Worm (Caenorhabditis elegans): Measurements from ENCODE around the gene Y67D8B.1.

Y67D8B.1 gene

ce11 chrIV:3131871-3132586 lies 40.4 kb downstream of the Y67D8B.1 start (continued):
- TF ChIP-seq mcd-1 (GFP tag; IDR thresholded peaks at IDR 0.05) (no peak), mes-4 (tag; optimal IDR thresholded peaks at IDR 0.05) (no peak), nhr-179 (tag; optimal IDR thresholded peaks at IDR 0.05) (no peak), bed-1 (GFP tag; IDR thresholded peaks at IDR 0.05) (no peak), lin-26 (GFP tag; IDR thresholded peaks at IDR 0.05) (no peak), ztf-26 (tag; optimal IDR thresholded peaks at IDR 0.05) (no peak), B0336.3 (GFP tag; IDR thresholded peaks at IDR 0.05) (no peak; the same call in 1 of the 2 replicates), zfh-2 (GFP tag; conservative IDR thresholded peaks at IDR 0.05) (peak; percentile 72), madf-10 (tag; optimal IDR thresholded peaks at IDR 0.05) (no peak), sptf-2 (GFP tag; optimal IDR thresholded peaks at IDR 0.05) (no peak), Y56A3A.18 (GFP tag; IDR thresholded peaks at IDR 0.05) (no peak), F23B12.7 (tag; optimal IDR thresholded peaks at IDR 0.05; ENCODE audit: insufficient read depth) (peak; percentile 28), nhr-90 (tag; optimal IDR thresholded peaks at IDR 0.05) (no peak), madf-6 (GFP tag; IDR thresholded peaks at IDR 0.05) (peak; percentile 87), F57A8.1 (GFP tag; optimal IDR thresholded peaks at IDR 0.05) (no peak), let-607 (tag; optimal IDR thresholded peaks at IDR 0.05) (no peak), tbx-9 (tag; optimal IDR thresholded peaks at IDR 0.05; ENCODE audit: borderline replicate concordance) (no peak), F22D6.2 (tag; optimal IDR thresholded peaks at IDR 0.05) (no peak), attf-6 (GFP tag; IDR thresholded peaks at IDR 0.05) (no peak), ekl-4 (GFP tag; IDR thresholded peaks at IDR 0.05) (no peak), unc-62 (GFP tag; optimal IDR thresholded peaks at IDR 0.05) (no peak), F49E8.2 (tag; optimal IDR thresholded peaks at IDR 0.05; ENCODE audit: insufficient read depth) (peak; percentile 68), ztf-18 (tag; optimal IDR thresholded peaks at IDR 0.05) (no peak), him-1 (tag; optimal IDR thresholded peaks at IDR 0.05) (no peak), D2030.7 (GFP tag; IDR thresholded peaks at IDR 0.05) (peak; percentile 88), snpc-1.3 (tag; optimal IDR thresholded peaks at IDR 0.05; ENCODE audit: insufficient read depth) (peak; percentile 21), dpff-1 (tag; optimal IDR thresholded peaks at IDR 0.05) (no peak), Y53F4B.3 (GFP tag; IDR thresholded peaks at IDR 0.05) (no peak), rec-8 (tag; optimal IDR thresholded peaks at IDR 0.05) (no peak), K11D2.4 (GFP tag; IDR thresholded peaks at IDR 0.05) (no peak), aptf-2 (GFP tag; conservative IDR thresholded peaks at IDR 0.05) (no peak), nfyb-1 (GFP tag; IDR thresholded peaks at IDR 0.05) (no peak), tbp1 (GFP tag; optimal IDR thresholded peaks at IDR 0.05) (peak; percentile 28), ztf-22 (GFP tag; optimal IDR thresholded peaks at IDR 0.05) (no peak), lsy-27 (tag; optimal IDR thresholded peaks at IDR 0.05; ENCODE audit: borderline replicate concordance, insufficient read depth) (no peak), madf-3 (GFP tag; IDR thresholded peaks at IDR 0.05) (no peak), F10E7.11 (tag; optimal IDR thresholded peaks at IDR 0.05) (no peak), nhr-27 (tag; optimal IDR thresholded peaks at IDR 0.05) (no peak), ceh-58 (GFP tag; IDR thresholded peaks at IDR 0.05) (no peak), snpc-4 (GFP tag; optimal IDR thresholded peaks at IDR 0.05) (no peak), snpc-4 (tag; optimal IDR thresholded peaks at IDR 0.05) (no peak), ceh-91 (GFP tag; IDR thresholded peaks at IDR 0.05) (peak; percentile 79), lin-35 (GFP tag; optimal IDR thresholded peaks at IDR 0.05) (no peak), gei-17 (GFP tag; optimal IDR thresholded peaks at IDR 0.05) (no peak), pha-4 (tag; optimal IDR thresholded peaks at IDR 0.05) (no peak), pbrm-1 (GFP tag; IDR thresholded peaks at IDR 0.05) (peak; percentile 29; the same call in 1 of the 2 replicates), Y95B8A.8 (GFP tag; IDR thresholded peaks at IDR 0.05) (peak; percentile 62; the same call in 1 of the 2 replicates)

All from whole organism, young adult.